Worm (Caenorhabditis elegans) whole organism, L4/young adult: ENCODE measurements around the gene lsm-5.

Experiments
- W03F9.2 ChIP-seq: fragments of 150-350 bp; optimal IDR thresholded peaks from 2 replicates; lab custom pipeline; 2014; ENCODE audit warnings: missing biosample characterization, missing genetic modification characterization
- dao-5 ChIP-seq: sonication (generic microtip); optimal IDR thresholded peaks from 2 replicates; lab custom pipeline; 2016; ENCODE audit warnings: missing genotype, missing genetic modification characterization, moderate library complexity, missing compliant biosample characterization
- him-1 ChIP-seq: sonication (generic microtip); optimal IDR thresholded peaks from 2 replicates; lab custom pipeline; 2016; ENCODE audit warnings: missing genotype, missing genetic modification reagents, missing genetic modification characterization, missing compliant biosample characterization

- no peak for TF ChIP-seq dao-5 (tag; lab: Kevin White, UChicago)
- no peak for TF ChIP-seq him-1 (tag; lab: Kevin White, UChicago)
- no peak for TF ChIP-seq W03F9.2 (tag; lab: Kevin White, UChicago)
Observed at ce11 chrV:15520398-15520797, 49.8 kb upstream of the lsm-5 start.
